Worm (Caenorhabditis elegans): ENCODE results near the gene prdx-6.

The prdx-6 gene

ce11 chrIV:269107-269506 is 50.8 kb downstream of the prdx-6 start, which contains the start of gene T21D12.11 (continued):
- TF ChIP-seq ztf-7 (tag; optimal IDR thresholded peaks at IDR 0.05) (no peak), zip-2 (tag; optimal IDR thresholded peaks at IDR 0.05) (no peak), ceh-20 (GFP tag; IDR thresholded peaks at IDR 0.05) (no peak)
